Worm (Caenorhabditis elegans) whole organism, mixed stage, embryonic: Measurements from ENCODE around the gene msp-142.
A peak's percentile ranks its signal among the peaks of the same experiment; 100 is the strongest.

ENCODE experiments used
- M03D4.4 ChIP-seq: sonication (generic microtip); optimal IDR thresholded peaks from 2 replicates; lab custom pipeline; 2017; ENCODE audit warnings: mild to moderate bottlenecking, missing genetic modification characterization, missing compliant biosample characterization
- bed-3 ChIP-seq: fragments of 200-800 bp; sonication (Bioruptor generic); optimal IDR thresholded peaks from 3 replicates; lab custom pipeline; 2018; ENCODE audit warnings: mild to moderate bottlenecking, missing genetic modification characterization, moderate library complexity, missing compliant biosample characterization
- blmp-1 ChIP-seq: fragments of 150-350 bp; optimal IDR thresholded peaks from 2 replicates; lab custom pipeline; 2014; ENCODE audit warnings: missing biosample characterization, missing genetic modification characterization
- ceh-43 ChIP-seq: fragments of 200-800 bp; sonication (Bioruptor generic); optimal IDR thresholded peaks from 2 replicates; lab custom pipeline; 2018; ENCODE audit warnings: mild to moderate bottlenecking, missing genetic modification characterization, moderate library complexity, missing compliant biosample characterization
- ceh-83 ChIP-seq: fragments of 200-800 bp; sonication (Bioruptor generic); optimal IDR thresholded peaks from 2 replicates; lab custom pipeline; 2018; ENCODE audit warnings: mild to moderate bottlenecking, missing genetic modification characterization, missing compliant biosample characterization
- ces-1 ChIP-seq: fragments of 150-350 bp; optimal IDR thresholded peaks from 2 replicates; lab custom pipeline; 2014; ENCODE audit warnings: missing biosample characterization, missing genetic modification reagents, missing genetic modification characterization
- cnd-1 ChIP-seq: fragments of 200-800 bp; sonication (Bioruptor generic); optimal IDR thresholded peaks from 2 replicates; lab custom pipeline; 2018; ENCODE audit warnings: mild to moderate bottlenecking, missing genetic modification characterization, missing compliant biosample characterization
- drap-1 ChIP-seq: fragments of 200-800 bp; sonication (Bioruptor generic); optimal IDR thresholded peaks from 3 replicates; lab custom pipeline; 2018; ENCODE audit warnings: mild to moderate bottlenecking, missing genetic modification characterization, missing compliant biosample characterization
- elt-1 ChIP-seq: sonication (generic microtip); optimal IDR thresholded peaks from 2 replicates; lab custom pipeline; 2017; ENCODE audit warnings: missing genetic modification characterization, mild to moderate bottlenecking, missing compliant biosample characterization, antibody characterized with exemption, moderate library complexity, borderline replicate concordance; ENCODE audit not compliant: insufficient read depth
- flh-1 ChIP-seq: fragments of 200-800 bp; sonication (Bioruptor generic); optimal IDR thresholded peaks from 2 replicates; lab custom pipeline; 2018; ENCODE audit warnings: mild to moderate bottlenecking, missing genetic modification characterization, moderate library complexity, missing compliant biosample characterization
- ham-2 ChIP-seq: fragments of 200-800 bp; sonication (Bioruptor generic); optimal IDR thresholded peaks from 2 replicates; lab custom pipeline; 2018; ENCODE audit warnings: mild to moderate bottlenecking, missing genetic modification characterization, missing compliant biosample characterization
- hlh-1 ChIP-seq: fragments of 150-350 bp; optimal IDR thresholded peaks from 2 replicates; lab custom pipeline; 2014; ENCODE audit warnings: missing biosample characterization, missing genetic modification reagents, missing genetic modification characterization
- lin-13 ChIP-seq: fragments of 150-350 bp; optimal IDR thresholded peaks from 2 replicates; lab custom pipeline; 2014; ENCODE audit warnings: missing biosample characterization, missing genetic modification characterization
- lin-32 ChIP-seq: fragments of 200-800 bp; sonication (Bioruptor generic); optimal IDR thresholded peaks from 2 replicates; lab custom pipeline; 2018; ENCODE audit warnings: mild to moderate bottlenecking, missing genetic modification characterization, missing compliant biosample characterization
- lsy-2 ChIP-seq: fragments of 150-350 bp; optimal IDR thresholded peaks from 2 replicates; lab custom pipeline; 2014; ENCODE audit warnings: missing biosample characterization, missing genetic modification characterization
- mab-5 ChIP-seq: fragments of 150-350 bp; optimal IDR thresholded peaks from 2 replicates; lab custom pipeline; 2014; ENCODE audit warnings: missing biosample characterization, missing genetic modification characterization
- mls-2 ChIP-seq: sonication (generic microtip); optimal IDR thresholded peaks from 2 replicates; lab custom pipeline; 2016; ENCODE audit warnings: mild to moderate bottlenecking, missing genetic modification characterization, moderate library complexity, missing compliant biosample characterization
- nhr-12 ChIP-seq: fragments of 150-350 bp; optimal IDR thresholded peaks from 2 replicates; lab custom pipeline; 2014; ENCODE audit warnings: missing biosample characterization, missing genetic modification characterization
- nhr-2 ChIP-seq: fragments of 150-350 bp; optimal IDR thresholded peaks from 2 replicates; lab custom pipeline; 2014; ENCODE audit warnings: missing biosample characterization, missing genetic modification characterization
- nhr-28 ChIP-seq: fragments of 150-350 bp; optimal IDR thresholded peaks from 2 replicates; lab custom pipeline; 2014; ENCODE audit warnings: missing biosample characterization, missing genetic modification characterization
- nhr-76 ChIP-seq: sonication (generic microtip); optimal IDR thresholded peaks from 2 replicates; lab custom pipeline; 2017; ENCODE audit warnings: missing biosample characterization, missing genetic modification characterization
- pha-4 ChIP-seq: fragments of 150-350 bp; optimal IDR thresholded peaks from 2 replicates; lab custom pipeline; 2018; ENCODE audit warnings: missing biosample characterization, missing genetic modification reagents, missing genetic modification characterization
- sem-2 ChIP-seq: fragments of 200-800 bp; sonication (Bioruptor generic); optimal IDR thresholded peaks from 2 replicates; lab custom pipeline; 2018; ENCODE audit warnings: mild to moderate bottlenecking, missing genetic modification characterization, missing compliant biosample characterization
- snpc-4 ChIP-seq: fragments of 150-350 bp; optimal IDR thresholded peaks from 2 replicates; lab custom pipeline; 2014; ENCODE audit warnings: missing biosample characterization, missing genetic modification characterization
- sptf-1 ChIP-seq: sonication (generic microtip); optimal IDR thresholded peaks from 2 replicates; lab custom pipeline; 2017; ENCODE audit warnings: mild to moderate bottlenecking, missing genetic modification characterization, moderate library complexity, missing compliant biosample characterization
- tbx-8 ChIP-seq: fragments of 200-800 bp; sonication (Bioruptor generic); optimal IDR thresholded peaks from 2 replicates; lab custom pipeline; 2018; ENCODE audit warnings: mild to moderate bottlenecking, missing genetic modification characterization, moderate library complexity, missing compliant biosample characterization
- unc-120 ChIP-seq: sonication (generic microtip); optimal IDR thresholded peaks from 2 replicates; lab custom pipeline; 2017; ENCODE audit warnings: missing genetic modification characterization, missing compliant biosample characterization; ENCODE audit not compliant: poor library complexity, severe bottlenecking
- unc-39 ChIP-seq: fragments of 150-350 bp; optimal IDR thresholded peaks from 2 replicates; lab custom pipeline; 2014; ENCODE audit warnings: missing biosample characterization, missing genetic modification characterization
- unc-62 ChIP-seq: fragments of 150-350 bp; optimal IDR thresholded peaks from 2 replicates; lab custom pipeline; 2014; ENCODE audit warnings: missing biosample characterization, missing genetic modification reagents, missing genetic modification characterization
- ztf-11 ChIP-seq: fragments of 150-350 bp; optimal IDR thresholded peaks from 2 replicates; lab custom pipeline; 2014; ENCODE audit warnings: missing biosample characterization, missing genetic modification characterization

Gene msp-142

DNA sequence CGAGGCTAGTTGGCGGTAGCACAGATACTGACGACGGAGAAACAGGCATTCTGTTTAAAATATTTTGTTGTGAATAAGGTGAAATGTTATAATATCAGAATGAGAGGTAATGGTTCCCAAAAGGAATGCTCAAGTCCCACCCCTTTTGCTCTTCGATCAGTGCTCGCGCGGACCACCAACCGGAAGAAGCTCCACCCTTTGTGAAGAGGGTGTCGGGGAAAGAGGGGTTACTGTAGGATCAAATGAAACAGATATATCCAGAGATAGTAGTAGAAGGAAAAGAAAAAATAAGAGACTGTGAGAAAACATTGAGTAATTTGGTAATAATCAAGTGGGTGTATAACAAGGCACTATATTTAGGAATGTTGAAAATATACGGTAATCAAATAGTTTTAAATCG lies 23.6 kb upstream of the msp-142 start, which contains the start of the genes dmd-5 and F10C1.1:
Gene dmd-5, minus strand, starts transcription at position 101 of the 400 bp plus-strand sequence.
Gene F10C1.1, plus strand, starts transcription at position 110 of the 400 bp plus-strand sequence.
- no peak for TF ChIP-seq unc-120 (tag; lab: Kevin White, UChicago)
- TF ChIP-seq tbx-8: no peak
- no peak for TF ChIP-seq nhr-2 (tag; lab: Kevin White, UChicago)
- no peak for TF ChIP-seq sem-2 (GFP tag; lab: Kevin White, UChicago)
- TF ChIP-seq hlh-1 (tag; lab: Kevin White, UChicago): no peak
- no peak for TF ChIP-seq unc-39 (tag; lab: Kevin White, UChicago)
- no peak for TF ChIP-seq drap-1 (GFP tag; lab: Kevin White, UChicago)
- TF ChIP-seq lin-13 (tag; lab: Kevin White, UChicago): no peak
- no peak for TF ChIP-seq ceh-83 (GFP tag; lab: Kevin White, UChicago)
- no peak for TF ChIP-seq ham-2 (GFP tag; lab: Kevin White, UChicago)
- TF ChIP-seq ces-1 (GFP tag; lab: Kevin White, UChicago): no peak
- TF ChIP-seq, all 35 proteins: peak for 0

DNA sequence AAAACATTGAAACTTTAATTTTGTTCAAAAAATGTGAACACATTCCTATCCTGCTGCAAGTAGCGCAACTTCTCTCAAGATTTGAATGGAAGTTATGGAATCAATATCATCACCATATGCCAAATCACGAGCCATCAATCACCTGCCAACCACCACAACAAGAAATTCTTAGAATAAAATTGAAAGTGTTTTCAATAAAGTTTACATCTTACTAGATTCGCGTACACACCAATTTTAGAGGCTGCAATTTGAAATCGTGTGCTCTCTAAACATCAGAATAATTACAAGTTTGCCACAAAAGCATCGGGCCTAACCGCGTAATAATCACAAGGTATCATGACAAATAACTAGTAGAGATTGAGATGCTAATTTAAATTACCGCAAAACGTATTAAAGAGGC lies 22.8 kb upstream of the msp-142 start:
- TF ChIP-seq unc-62 (GFP tag; lab: Kevin White, UChicago) (no peak), lsy-2 (tag; lab: Kevin White, UChicago) (no peak), lin-32 (no peak)

DNA sequence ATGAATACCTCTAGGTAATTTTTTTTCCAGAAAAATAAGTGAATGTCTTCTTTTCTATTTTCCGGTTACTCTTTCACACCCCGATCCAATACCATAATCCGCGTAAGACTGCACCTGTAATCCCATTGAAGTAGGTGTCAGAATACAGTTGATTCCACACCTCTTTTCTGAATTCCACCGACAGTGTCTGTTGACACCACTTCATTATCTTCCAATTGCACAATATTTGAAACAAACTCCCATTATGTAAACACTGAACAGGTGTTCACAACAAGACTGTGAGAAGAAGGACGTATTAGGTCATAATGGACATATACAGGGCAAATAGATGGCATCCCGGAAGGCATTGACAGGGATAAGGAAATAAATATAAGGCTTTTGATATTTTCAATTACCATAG lies 20.4 kb upstream of the msp-142 start:
- TF ChIP-seq pha-4 (tag; lab: Kevin White, UChicago) (no peak), nhr-2 (tag; lab: Kevin White, UChicago) (peak; percentile 94)

DNA sequence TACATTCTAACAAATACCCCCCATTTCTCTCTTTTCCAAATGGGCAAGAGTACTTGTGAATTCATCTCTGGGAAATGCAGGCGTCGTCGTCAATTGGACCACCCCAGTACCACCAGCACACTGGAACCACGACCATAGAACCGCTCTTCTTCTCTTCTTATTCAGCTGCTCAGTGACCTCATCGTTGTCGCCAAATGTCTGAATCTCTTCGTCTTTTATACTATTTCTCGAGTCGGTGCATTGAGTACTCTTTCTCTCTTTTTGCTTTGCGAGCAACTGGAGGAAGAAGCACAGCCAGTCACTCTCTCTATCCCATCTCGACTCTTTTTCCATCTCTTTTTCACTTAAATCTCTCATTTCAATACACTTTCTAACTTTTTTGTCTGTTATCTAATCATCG lies 17.9 kb upstream of the msp-142 start:
- TF ChIP-seq unc-120 (tag; lab: Kevin White, UChicago) (peak; percentile 42), nhr-12 (no peak), mab-5 (no peak), flh-1 (GFP tag; lab: Kevin White, UChicago) (no peak), mls-2 (tag; lab: Kevin White, UChicago) (no peak), ceh-83 (GFP tag; lab: Kevin White, UChicago) (no peak), sptf-1 (tag; lab: Kevin White, UChicago) (no peak), nhr-28 (no peak), hlh-1 (tag; lab: Kevin White, UChicago) (peak; percentile 18), blmp-1 (tag; lab: Kevin White, UChicago) (no peak), ces-1 (GFP tag; lab: Kevin White, UChicago) (peak; percentile 44), ztf-11 (no peak), lsy-2 (tag; lab: Kevin White, UChicago) (no peak)

DNA sequence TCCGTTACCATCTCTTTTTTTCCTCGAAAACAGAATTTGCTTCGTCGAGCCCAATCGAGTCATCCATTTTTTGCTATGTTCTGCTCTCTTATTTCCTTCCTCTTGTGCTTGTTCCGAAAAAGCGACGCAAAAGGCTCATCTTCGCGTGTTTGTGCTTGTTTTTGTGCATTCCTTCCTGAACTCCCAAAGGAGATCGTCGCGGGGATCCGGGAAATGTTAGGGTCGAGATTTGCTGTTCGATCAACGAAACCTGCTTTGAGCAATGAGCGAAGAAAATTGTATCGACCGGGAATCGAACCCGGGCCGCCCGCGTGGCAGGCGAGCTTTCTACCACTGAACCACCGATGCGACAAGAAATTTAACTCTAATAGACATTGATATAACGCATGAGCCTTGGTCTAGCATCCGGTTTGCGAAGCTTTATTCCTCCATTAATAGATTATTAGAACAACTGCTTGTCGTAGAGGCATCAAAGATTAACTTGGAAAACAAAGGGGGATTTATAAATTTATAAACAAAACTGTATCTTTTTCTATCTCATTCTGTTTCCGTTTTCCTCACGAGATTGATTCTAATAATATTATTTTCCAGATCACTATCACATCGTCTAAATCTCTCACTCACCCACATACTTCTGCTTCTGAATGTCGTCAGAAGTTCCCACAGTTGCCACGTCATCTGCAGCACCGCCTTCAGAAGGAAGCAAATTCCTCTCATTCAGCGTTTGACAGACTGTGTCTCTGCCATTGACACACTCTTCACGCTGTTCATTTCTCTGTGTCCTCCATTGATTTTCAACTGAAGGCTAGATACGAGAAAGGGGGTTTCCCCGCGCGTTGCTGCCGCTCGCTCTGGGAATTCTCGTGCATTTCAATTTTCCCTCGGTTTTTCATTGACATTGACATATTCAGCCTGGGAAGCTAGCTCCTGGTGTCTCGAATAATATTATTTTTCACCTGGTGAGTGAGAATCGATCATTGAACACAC lies 15.5 kb upstream of the msp-142 start, which contains the start of gene K05F1.6:
Gene K05F1.6, plus strand, starts transcription at position 586 of the 987 bp plus-strand sequence.
- TF ChIP-seq unc-120 (tag; lab: Kevin White, UChicago) (peak; percentile 89), ceh-43 (GFP tag; lab: Kevin White, UChicago) (peak; percentile 10), blmp-1 (tag; lab: Kevin White, UChicago) (no peak), sptf-1 (tag; lab: Kevin White, UChicago) (peak; percentile 81), elt-1 (no peak), hlh-1 (tag; lab: Kevin White, UChicago) (peak; percentile 10), unc-39 (tag; lab: Kevin White, UChicago) (no peak), ham-2 (GFP tag; lab: Kevin White, UChicago) (peak; percentile 76), lin-32 (peak; percentile 45), cnd-1 (tag; lab: Kevin White, UChicago) (peak; percentile 64), nhr-76 (tag; lab: Kevin White, UChicago) (no peak), mls-2 (tag; lab: Kevin White, UChicago) (peak; percentile 72), ceh-83 (GFP tag; lab: Kevin White, UChicago) (peak; percentile 78), drap-1 (GFP tag; lab: Kevin White, UChicago) (peak; percentile 69), lin-13 (tag; lab: Kevin White, UChicago) (peak; percentile 12), M03D4.4 (tag; lab: Kevin White, UChicago) (peak; percentile 70), snpc-4 (tag; lab: Kevin White, UChicago) (no peak), sem-2 (GFP tag; lab: Kevin White, UChicago) (peak; percentile 65), pha-4 (tag; lab: Kevin White, UChicago) (peak; percentile 16), tbx-8 (peak; percentile 36), flh-1 (GFP tag; lab: Kevin White, UChicago) (peak; percentile 52), bed-3 (GFP tag; lab: Kevin White, UChicago) (peak; percentile 44)
